Fruit fly (Drosophila melanogaster) whole organism, embryonic: ENCODE results near the gene CG15473.
A peak's percentile ranks its signal among the peaks of the same experiment; 100 is the strongest.

Experiments
- Adf1 ChIP-seq: fragments of 200-800 bp; sonication (Bioruptor generic); IDR thresholded peaks from 2 replicates; pipeline ENCODE4 v1.3.6; 2022; ENCODE audit warnings: missing biosample characterization, missing genetic modification characterization
- Aef1 ChIP-seq: fragments of 200-800 bp; sonication (Bioruptor generic); IDR thresholded peaks from 3 replicates; pipeline ENCODE4 v1.3.6; 2022; ENCODE audit warnings: missing biosample characterization, missing genetic modification characterization
- Atf-2 ChIP-seq: fragments of 200-800 bp; sonication (Bioruptor generic); optimal IDR thresholded peaks from 2 replicates; lab custom pipeline; 2016; ENCODE audit warnings: missing biosample characterization, missing genetic modification characterization
- Atf3 ChIP-seq: fragments of 200-800 bp; sonication (Bioruptor generic); optimal IDR thresholded peaks from 3 replicates; lab custom pipeline; 2016; ENCODE audit warnings: missing biosample characterization, missing genetic modification characterization
- CG12391 ChIP-seq: fragments of 200-800 bp; sonication (Bioruptor generic); optimal IDR thresholded peaks from 3 replicates; lab custom pipeline; 2018; ENCODE audit warnings: missing biosample characterization, mild to moderate bottlenecking, missing genetic modification characterization, moderate library complexity
- CG12744 ChIP-seq: fragments of 200-800 bp; sonication (Bioruptor generic); optimal IDR thresholded peaks from 2 replicates; lab custom pipeline; 2016; ENCODE audit warnings: missing biosample characterization, missing genetic modification characterization
- CG14014 ChIP-seq: fragments of 200-800 bp; sonication (Bioruptor generic); IDR thresholded peaks from 2 replicates; pipeline ENCODE4 v1.3.6; 2022; ENCODE audit warnings: missing biosample characterization, missing genetic modification characterization
- CG14441 ChIP-seq: fragments of 200-800 bp; sonication (Bioruptor generic); IDR thresholded peaks from 2 replicates; pipeline ENCODE4 v1.3.6; 2022; ENCODE audit warnings: missing biosample characterization, missing genetic modification characterization
- CG1529 ChIP-seq: fragments of 200-800 bp; sonication (Bioruptor generic); optimal IDR thresholded peaks from 3 replicates; lab custom pipeline; 2018; ENCODE audit warnings: missing biosample characterization, missing genetic modification characterization
- CG2116 ChIP-seq: fragments of 200-800 bp; sonication (Bioruptor generic); optimal IDR thresholded peaks from 3 replicates; lab custom pipeline; 2018; ENCODE audit warnings: missing biosample characterization, mild to moderate bottlenecking, missing genetic modification characterization
- CG32772 ChIP-seq: fragments of 200-800 bp; sonication (Bioruptor generic); IDR thresholded peaks from 2 replicates; pipeline ENCODE4 v1.3.6; 2022; ENCODE audit warnings: missing biosample characterization, missing genetic modification characterization
- CG34422 ChIP-seq: fragments of 200-800 bp; sonication (Bioruptor generic); IDR thresholded peaks from 3 replicates; pipeline ENCODE4 v1.3.6; 2022; ENCODE audit warnings: missing biosample characterization, missing genetic modification characterization
- CG42726 ChIP-seq: fragments of 200-800 bp; sonication (Bioruptor generic); IDR thresholded peaks from 2 replicates; pipeline ENCODE4 v1.3.6; 2022; ENCODE audit warnings: missing biosample characterization, missing genetic modification characterization; ENCODE audit not compliant: partially characterized antibody
- CG4730 ChIP-seq: fragments of 200-800 bp; sonication (Bioruptor generic); IDR thresholded peaks from 2 replicates; pipeline ENCODE4 v1.3.6; 2022; ENCODE audit warnings: missing biosample characterization, missing genetic modification characterization
- CG6689 ChIP-seq: fragments of 200-800 bp; sonication (Bioruptor generic); IDR thresholded peaks from 2 replicates; pipeline ENCODE4 v1.3.6; 2022; ENCODE audit warnings: missing biosample characterization, missing genetic modification characterization
- CG7556 ChIP-seq: fragments of 200-800 bp; sonication (Bioruptor generic); optimal IDR thresholded peaks from 2 replicates; lab custom pipeline; 2017; ENCODE audit warnings: missing biosample characterization, mild to moderate bottlenecking, missing genetic modification characterization
- CG7987 ChIP-seq: fragments of 200-800 bp; sonication (Bioruptor generic); optimal IDR thresholded peaks from 2 replicates; lab custom pipeline; 2018; ENCODE audit warnings: missing biosample characterization, mild to moderate bottlenecking, missing genetic modification characterization, moderate library complexity
- CG8290 ChIP-seq, 3 experiments: fragments of 200-800 bp; sonication (Bioruptor generic); optimal IDR thresholded peaks; 2 replicates each; lab custom pipeline; 2016 to 2019; ENCODE audit warnings: missing biosample characterization in 3 of 3, missing genetic modification characterization in 3 of 3, mild to moderate bottlenecking in 2 of 3, moderate library complexity in 1 of 3
- CHES-1-like ChIP-seq: fragments of 200-800 bp; sonication (Bioruptor generic); optimal IDR thresholded peaks from 2 replicates; lab custom pipeline; 2016; ENCODE audit warnings: missing biosample characterization, missing genetic modification characterization
- D ChIP-seq, 2 experiments: fragments of 200-800 bp in 1 of 2; fragments of >200 bp in 1 of 2; sonication (Bioruptor generic) in 1 of 2; optimal IDR thresholded peaks; 2 replicates in 1 of 2; 3 replicates in 1 of 2; lab custom pipeline; 2017; ENCODE audit warnings: mild to moderate bottlenecking in 1 of 2, missing biosample characterization in 1 of 2, missing genetic modification characterization in 1 of 2, missing genetic modification reagents in 1 of 2
- Deaf1 ChIP-seq: fragments of 200-800 bp; optimal IDR thresholded peaks from 3 replicates; lab custom pipeline; 2019; ENCODE audit warnings: missing biosample characterization, mild to moderate bottlenecking, missing genetic modification characterization, moderate library complexity
- Dip2 ChIP-seq: fragments of 200-800 bp; sonication (Bioruptor generic); IDR thresholded peaks from 2 replicates; pipeline ENCODE4 v1.3.6; 2022; ENCODE audit warnings: missing biosample characterization, missing genetic modification characterization
- HHEX ChIP-seq: fragments of 200-800 bp; sonication (Bioruptor generic); optimal IDR thresholded peaks from 3 replicates; lab custom pipeline; 2017; ENCODE audit warnings: missing biosample characterization, mild to moderate bottlenecking, missing genetic modification characterization, missing genetic modification reagents
- HmgZ ChIP-seq: fragments of 200-800 bp; sonication (Bioruptor generic); optimal IDR thresholded peaks from 2 replicates; lab custom pipeline; 2018; ENCODE audit warnings: missing biosample characterization, mild to moderate bottlenecking, missing genetic modification characterization
- MBD-R2 ChIP-seq: fragments of 200-800 bp; sonication (Bioruptor generic); IDR thresholded peaks from 2 replicates; pipeline ENCODE4 v1.3.6; 2022; ENCODE audit warnings: missing biosample characterization, missing genetic modification characterization
- Mrtf ChIP-seq: fragments of 200-800 bp; sonication (Bioruptor generic); IDR thresholded peaks from 3 replicates; pipeline ENCODE4 v1.3.6; 2022; ENCODE audit warnings: missing biosample characterization, missing genetic modification characterization
- Myb ChIP-seq: fragments of 200-800 bp; sonication (Bioruptor generic); optimal IDR thresholded peaks from 2 replicates; lab custom pipeline; 2016; ENCODE audit warnings: missing biosample characterization, missing genetic modification characterization
- Poxn ChIP-seq: fragments of 200-800 bp; sonication (Bioruptor generic); IDR thresholded peaks from 2 replicates; pipeline ENCODE4 v1.3.6; 2022; ENCODE audit warnings: missing biosample characterization, missing genetic modification characterization
- Rfx ChIP-seq: fragments of 200-800 bp; sonication (Bioruptor generic); IDR thresholded peaks from 2 replicates; pipeline ENCODE4 v1.3.6; 2022; ENCODE audit warnings: missing biosample characterization, missing genetic modification characterization
- Rx ChIP-seq: fragments of 200-800 bp; sonication (Bioruptor generic); IDR thresholded peaks from 2 replicates; pipeline ENCODE4 v1.3.6; 2022; ENCODE audit warnings: missing biosample characterization, missing genetic modification characterization
- ara ChIP-seq: fragments of 200-800 bp; sonication (Bioruptor generic); IDR thresholded peaks from 2 replicates; pipeline ENCODE4 v1.3.6; 2022; ENCODE audit warnings: missing biosample characterization, missing genetic modification characterization
- cad ChIP-seq: fragments of >200 bp; optimal IDR thresholded peaks from 2 replicates; lab custom pipeline; 2017; ENCODE audit warnings: missing biosample characterization, missing genetic modification characterization
- caup ChIP-seq: fragments of 200-800 bp; sonication (Bioruptor generic); optimal IDR thresholded peaks from 3 replicates; lab custom pipeline; 2017; ENCODE audit warnings: missing biosample characterization, mild to moderate bottlenecking, missing genetic modification characterization, moderate library complexity; ENCODE audit not compliant: severe bottlenecking
- chif ChIP-seq, 2 experiments: fragments of 200-800 bp; sonication (Bioruptor generic); optimal IDR thresholded peaks; 3 replicates each; lab custom pipeline; 2016; ENCODE audit warnings: missing biosample characterization in 2 of 2, missing genetic modification characterization in 2 of 2
- corto ChIP-seq: fragments of 200-800 bp; sonication (Bioruptor generic); optimal IDR thresholded peaks from 2 replicates; lab custom pipeline; 2016; ENCODE audit warnings: missing biosample characterization, mild to moderate bottlenecking, missing genetic modification characterization, moderate library complexity
- crol ChIP-seq: fragments of 200-800 bp; sonication (Bioruptor generic); IDR thresholded peaks from 2 replicates; pipeline ENCODE4 v1.3.6; 2022; ENCODE audit warnings: missing biosample characterization, missing genetic modification characterization
- exex ChIP-seq: fragments of 200-800 bp; sonication (Bioruptor generic); optimal IDR thresholded peaks from 4 replicates; lab custom pipeline; 2018; ENCODE audit warnings: missing biosample characterization, mild to moderate bottlenecking, missing genetic modification characterization, moderate library complexity
- grau ChIP-seq: fragments of 200-800 bp; optimal IDR thresholded peaks from 3 replicates; lab custom pipeline; 2019; ENCODE audit warnings: missing biosample characterization, mild to moderate bottlenecking, missing genetic modification characterization, moderate library complexity
- ind ChIP-seq: fragments of 200-800 bp; sonication (Bioruptor generic); optimal IDR thresholded peaks from 3 replicates; lab custom pipeline; 2016; ENCODE audit warnings: missing biosample characterization, missing genetic modification characterization
- lab ChIP-seq: fragments of 200-800 bp; sonication (Bioruptor generic); optimal IDR thresholded peaks from 3 replicates; lab custom pipeline; 2017; ENCODE audit warnings: missing biosample characterization, missing genetic modification characterization, mild to moderate bottlenecking, moderate library complexity, missing genetic modification reagents
- lmd ChIP-seq: fragments of 200-800 bp; sonication (Bioruptor generic); IDR thresholded peaks from 2 replicates; pipeline ENCODE4 v1.3.6; 2022; ENCODE audit warnings: missing biosample characterization, missing genetic modification characterization
- mirr ChIP-seq: fragments of 200-800 bp; sonication (Bioruptor generic); optimal IDR thresholded peaks from 3 replicates; lab custom pipeline; 2018; ENCODE audit warnings: missing biosample characterization, mild to moderate bottlenecking, missing genetic modification characterization
- nau ChIP-seq: fragments of 200-800 bp; sonication (Bioruptor generic); optimal IDR thresholded peaks from 3 replicates; lab custom pipeline; 2017; ENCODE audit warnings: missing biosample characterization, mild to moderate bottlenecking, missing genetic modification characterization, missing genetic modification reagents
- pan ChIP-seq, 4 experiments: fragments of >200 bp in 3 of 4; fragments of 200-800 bp in 1 of 4; sonication (Bioruptor generic) in 1 of 4; optimal IDR thresholded peaks in 3 of 4; IDR thresholded peaks in 1 of 4; 2 replicates each; pipeline versions ENCODE4 v1.3.6 to Lab custom; 2017 to 2022; ENCODE audit warnings: missing biosample characterization in 2 of 4, missing genetic modification characterization in 2 of 4, mixed read lengths in 1 of 4
- scrt ChIP-seq: fragments of 200-800 bp; sonication (Bioruptor generic); optimal IDR thresholded peaks from 2 replicates; lab custom pipeline; 2018; ENCODE audit warnings: missing biosample characterization, mild to moderate bottlenecking, missing genetic modification characterization, moderate library complexity
- sens ChIP-seq: fragments of 200-800 bp; sonication (Bioruptor generic); peaks from one replicate; lab custom pipeline; 2016; ENCODE audit warnings: missing biosample characterization, missing genetic modification characterization
- seq ChIP-seq: fragments of 200-800 bp; sonication (Bioruptor generic); IDR thresholded peaks from 2 replicates; pipeline ENCODE4 v1.3.6; 2022; ENCODE audit warnings: missing biosample characterization, missing genetic modification characterization
- stwl ChIP-seq: fragments of 200-800 bp; sonication (Bioruptor generic); optimal IDR thresholded peaks from 3 replicates; lab custom pipeline; 2018; ENCODE audit warnings: missing biosample characterization, mild to moderate bottlenecking, missing genetic modification characterization, moderate library complexity
- z ChIP-seq: fragments of 200-800 bp; sonication (Bioruptor generic); IDR thresholded peaks from 3 replicates; pipeline ENCODE4 v1.3.6; 2022; ENCODE audit warnings: missing biosample characterization, missing genetic modification characterization
- zen ChIP-seq: fragments of 200-800 bp; sonication (Bioruptor generic); optimal IDR thresholded peaks from 3 replicates; lab custom pipeline; 2018; ENCODE audit warnings: missing biosample characterization, mild to moderate bottlenecking, missing genetic modification characterization, moderate library complexity
- zf30C ChIP-seq: fragments of 200-800 bp; sonication (Bioruptor generic); optimal IDR thresholded peaks from 3 replicates; lab custom pipeline; 2018; ENCODE audit warnings: missing biosample characterization, mild to moderate bottlenecking, missing genetic modification characterization

The CG15473 gene

DNA sequence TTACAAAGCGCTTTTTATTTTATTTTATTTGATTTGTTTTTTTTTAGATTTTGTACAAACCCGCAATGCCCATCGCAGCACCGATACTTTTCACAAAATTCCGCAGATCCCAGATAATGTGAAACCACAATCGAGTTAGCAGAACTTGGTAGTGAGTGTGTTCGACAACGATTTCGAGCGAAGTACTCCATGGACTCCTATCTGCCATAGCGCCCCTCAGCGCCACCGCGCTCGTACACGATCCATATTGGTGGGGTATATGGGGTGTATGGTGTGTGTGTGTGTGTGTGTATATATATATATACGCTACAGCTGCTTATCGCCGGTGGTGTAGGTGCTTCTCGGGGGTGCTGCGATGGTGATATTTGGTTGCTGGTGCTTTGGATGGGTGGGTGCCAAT is 41.8 kb downstream of the CG15473 start:
- TF ChIP-seq Poxn = no peak
- no peak for TF ChIP-seq Rfx (GFP tag; lab: Robert Waterston, UW)
- TF ChIP-seq CG34422 (GFP tag; lab: Robert Waterston, UW) = no peak
- no peak for TF ChIP-seq chif (GFP tag; optimal IDR thresholded peaks at IDR 0.05; lab: Kevin White, UChicago)
- no peak for TF ChIP-seq Dip2
- no peak for TF ChIP-seq CG32772 (GFP tag; lab: Robert Waterston, UW)
- no peak for TF ChIP-seq CG7556
- TF ChIP-seq z (GFP tag; lab: Robert Waterston, UW) = no peak
- no peak for TF ChIP-seq CG42726
- no peak for TF ChIP-seq nau (GFP tag; lab: Kevin White, UChicago)
- TF ChIP-seq grau (tag; lab: Kevin White, UChicago) = no peak
- peak; percentile 19; the same call in 1 of the 2 replicates for TF ChIP-seq Adf1 (GFP tag; lab: Robert Waterston, UW)
- TF ChIP-seq Mrtf = no peak
- TF ChIP-seq lmd (GFP tag; lab: Robert Waterston, UW) = no peak
- no peak for TF ChIP-seq scrt (GFP tag; lab: Kevin White, UChicago)
- TF ChIP-seq CG8290 (GFP tag; optimal IDR thresholded peaks at IDR 0.05; lab: Kevin White, UChicago) = no peak
- TF ChIP-seq CG8290 (tag; optimal IDR thresholded peaks at IDR 0.05; lab: Kevin White, UChicago) = peak in 1 of 2 experiments; percentile 32
- peak; percentile 12 for TF ChIP-seq corto (GFP tag; lab: Kevin White, UChicago)
- TF ChIP-seq stwl (tag; lab: Kevin White, UChicago) = no peak
- TF ChIP-seq mirr = peak; percentile 67
- no peak for TF ChIP-seq Myb (GFP tag; lab: Kevin White, UChicago)
- TF ChIP-seq zf30C (GFP tag; lab: Kevin White, UChicago) = no peak
- no peak for TF ChIP-seq CG14014
- no peak for TF ChIP-seq zen
- TF ChIP-seq ara = no peak
- TF ChIP-seq ind (GFP tag; lab: Kevin White, UChicago) = no peak
- peak; percentile 20 for TF ChIP-seq HmgZ (tag; lab: Kevin White, UChicago)
- TF ChIP-seq lab (GFP tag; lab: Kevin White, UChicago) = peak; percentile 59
- TF ChIP-seq cad (GFP tag; lab: Kevin White, UChicago) = no peak
- no peak for TF ChIP-seq MBD-R2 (GFP tag; lab: Robert Waterston, UW)
- TF ChIP-seq D (optimal IDR thresholded peaks at IDR 0.05; lab: Kevin White, UChicago) = no peak
- no peak for TF ChIP-seq D (GFP tag; optimal IDR thresholded peaks at IDR 0.05; lab: Kevin White, UChicago)
- no peak for TF ChIP-seq seq (GFP tag; lab: Robert Waterston, UW)
- no peak for TF ChIP-seq Atf3 (GFP tag; lab: Kevin White, UChicago)
- TF ChIP-seq CG12744 (GFP tag; lab: Kevin White, UChicago) = no peak
- no peak for TF ChIP-seq HHEX (GFP tag; lab: Kevin White, UChicago)
- TF ChIP-seq Rx (GFP tag; lab: Robert Waterston, UW) = no peak
- TF ChIP-seq CG1529 = no peak
- peak; percentile 47 for TF ChIP-seq sens
- TF ChIP-seq CG12391 (tag; lab: Kevin White, UChicago) = no peak
- TF ChIP-seq CG2116 (GFP tag; lab: Kevin White, UChicago) = no peak
- TF ChIP-seq CG14441 (GFP tag; lab: Robert Waterston, UW) = no peak
- no peak for TF ChIP-seq pan (optimal IDR thresholded peaks at IDR 0.05; lab: Kevin White, UChicago)
- TF ChIP-seq pan (GFP tag; optimal IDR thresholded peaks at IDR 0.05 in 1 of 2, IDR thresholded peaks at IDR 0.05 in 1 of 2) = no peak
- TF ChIP-seq Atf-2 (GFP tag; lab: Kevin White, UChicago) = no peak
- peak; percentile 66 for TF ChIP-seq exex (tag; lab: Kevin White, UChicago)
- no peak for TF ChIP-seq CG4730 (GFP tag; lab: Robert Waterston, UW)
- no peak for TF ChIP-seq Aef1 (GFP tag; lab: Robert Waterston, UW)
- no peak for TF ChIP-seq CHES-1-like
- no peak for TF ChIP-seq CG7987
- TF ChIP-seq caup (GFP tag; lab: Kevin White, UChicago) = peak; percentile 38
- TF ChIP-seq Deaf1 (tag; lab: Kevin White, UChicago) = peak; percentile 24
- TF ChIP-seq crol (GFP tag; lab: Robert Waterston, UW) = peak; percentile 67; the same call in 1 of the 2 replicates
- TF ChIP-seq CG6689 (GFP tag; lab: Robert Waterston, UW) = no peak
